Worm (Caenorhabditis elegans) whole organism, L4 larva: ENCODE data around the gene F17E9.4.
A peak's percentile ranks its signal among the peaks of the same experiment; 100 is the strongest.

Experiments
- D1046.2 ChIP-seq: fragments of 200-800 bp; sonication (Bioruptor generic); IDR thresholded peaks from 2 replicates; pipeline ENCODE4 v1.3.6; 2022; ENCODE audit warnings: missing genetic modification characterization, missing compliant biosample characterization
- F10B5.3 ChIP-seq: sonication (generic microtip); optimal IDR thresholded peaks from 2 replicates; lab custom pipeline; 2016; ENCODE audit warnings: mild to moderate bottlenecking, missing genetic modification characterization, missing compliant biosample characterization
- T26A8.4 ChIP-seq: fragments of 200-800 bp; sonication (Bioruptor generic); IDR thresholded peaks from 2 replicates; pipeline ENCODE4 v1.3.6; 2022; ENCODE audit warnings: missing genetic modification characterization, missing compliant biosample characterization
- Y5F2A.4 ChIP-seq: fragments of 200-800 bp; sonication (Bioruptor generic); optimal IDR thresholded peaks from 2 replicates; lab custom pipeline; 2018; ENCODE audit warnings: mild to moderate bottlenecking, missing genetic modification characterization, missing compliant biosample characterization
- Y75B8A.6 ChIP-seq: fragments of 200-800 bp; sonication (Bioruptor generic); IDR thresholded peaks from 2 replicates; pipeline ENCODE4 v1.3.6; 2022; ENCODE audit warnings: missing genetic modification reagents, missing genetic modification characterization, missing compliant biosample characterization
- ZK337.2 ChIP-seq: fragments of 200-800 bp; sonication (Bioruptor generic); IDR thresholded peaks from 2 replicates; pipeline ENCODE4 v1.3.6; 2022; ENCODE audit warnings: missing genetic modification reagents, missing genetic modification characterization, missing compliant biosample characterization
- aha-1 ChIP-seq: fragments of 150-350 bp; peaks from one replicate; lab custom pipeline; 2014; ENCODE audit warnings: missing biosample characterization, missing genetic modification characterization
- aly-2 ChIP-seq: sonication (generic microtip); optimal IDR thresholded peaks from 2 replicates; lab custom pipeline; 2018; ENCODE audit warnings: missing biosample characterization, missing genetic modification characterization
- ceh-62 ChIP-seq: sonication (generic microtip); optimal IDR thresholded peaks from 2 replicates; lab custom pipeline; 2017; ENCODE audit warnings: missing biosample characterization, missing genetic modification characterization
- daf-19 ChIP-seq: fragments of 200-800 bp; sonication (Bioruptor generic); conservative IDR thresholded peaks from 2 replicates; pipeline ENCODE4 v1.3.6; 2022; ENCODE audit warnings: missing genetic modification characterization, missing compliant biosample characterization
- daf-8 ChIP-seq: fragments of 200-800 bp; sonication (Bioruptor generic); IDR thresholded peaks from 2 replicates; pipeline ENCODE4 v1.3.6; 2022; ENCODE audit warnings: missing genetic modification characterization, missing compliant biosample characterization
- dmd-8 ChIP-seq: fragments of 200-800 bp; sonication (Bioruptor generic); IDR thresholded peaks from 2 replicates; pipeline ENCODE4 v1.3.6; 2022; ENCODE audit warnings: missing genetic modification characterization, missing compliant biosample characterization
- dmd-9 ChIP-seq: fragments of 200-800 bp; sonication (Bioruptor generic); IDR thresholded peaks from 2 replicates; pipeline ENCODE4 v1.3.6; 2022; ENCODE audit warnings: missing genetic modification reagents, missing genetic modification characterization, missing compliant biosample characterization
- dpl-1 ChIP-seq: fragments of 150-350 bp; optimal IDR thresholded peaks from 2 replicates; lab custom pipeline; 2014; ENCODE audit warnings: missing biosample characterization, missing genetic modification reagents, missing genetic modification characterization
- duxl-1 ChIP-seq: sonication (generic microtip); optimal IDR thresholded peaks from 2 replicates; lab custom pipeline; 2016; ENCODE audit warnings: mild to moderate bottlenecking, missing genetic modification characterization, moderate library complexity, missing compliant biosample characterization; ENCODE audit not compliant: poor library complexity
- fkh-10 ChIP-seq: fragments of 150-350 bp; optimal IDR thresholded peaks from 2 replicates; lab custom pipeline; 2014; ENCODE audit warnings: missing biosample characterization, missing genetic modification reagents, missing genetic modification characterization
- hif-1 ChIP-seq, 2 experiments: sonication (generic microtip); optimal IDR thresholded peaks; 2 replicates each; lab custom pipeline; 2016 to 2017; ENCODE audit warnings: missing compliant biosample characterization in 2 of 2, missing genetic modification characterization in 2 of 2, missing genetic modification reagents in 2 of 2, missing genotype in 2 of 2, mild to moderate bottlenecking in 1 of 2
- hlh-30 ChIP-seq: sonication (generic microtip); optimal IDR thresholded peaks from 2 replicates; lab custom pipeline; 2017; ENCODE audit warnings: antibody characterized with exemption, mild to moderate bottlenecking, missing genetic modification characterization, missing compliant biosample characterization; ENCODE audit not compliant: insufficient read depth
- lin-29 ChIP-seq: fragments of 200-800 bp; sonication (Bioruptor generic); IDR thresholded peaks from 2 replicates; pipeline ENCODE4 v1.3.6; 2022; ENCODE audit warnings: missing genetic modification reagents, missing genetic modification characterization, missing compliant biosample characterization
- lin-38 ChIP-seq: fragments of 200-800 bp; sonication (Bioruptor generic); IDR thresholded peaks from 2 replicates; pipeline ENCODE4 v1.3.6; 2022; ENCODE audit warnings: missing genetic modification reagents, missing genetic modification characterization, missing compliant biosample characterization
- lir-3 ChIP-seq: sonication (generic microtip); optimal IDR thresholded peaks from 2 replicates; lab custom pipeline; 2016; ENCODE audit warnings: mild to moderate bottlenecking, missing genetic modification characterization, missing compliant biosample characterization
- madf-5 ChIP-seq, 2 experiments: fragments of 200-800 bp; sonication (Bioruptor generic); IDR thresholded peaks; 2 replicates each; pipeline ENCODE4 v1.3.6; 2022; ENCODE audit warnings: missing compliant biosample characterization in 2 of 2, missing genetic modification characterization in 2 of 2
- mdt-29 ChIP-seq: fragments of 200-800 bp; sonication (Bioruptor generic); IDR thresholded peaks from 2 replicates; pipeline ENCODE4 v1.3.6; 2022; ENCODE audit warnings: missing genetic modification reagents, missing genetic modification characterization, missing compliant biosample characterization
- mep-1 ChIP-seq: fragments of 150-350 bp; sonication (generic microtip); optimal IDR thresholded peaks from 3 replicates; lab custom pipeline; 2014; ENCODE audit warnings: missing biosample characterization, missing genetic modification characterization
- mxl-2 ChIP-seq: fragments of 200-800 bp; sonication (Bioruptor generic); conservative IDR thresholded peaks from 2 replicates; pipeline ENCODE4 v1.3.6; 2022; ENCODE audit warnings: missing genetic modification reagents, missing genetic modification characterization, missing compliant biosample characterization
- nhr-111 ChIP-seq: fragments of 200-800 bp; sonication (Bioruptor generic); optimal IDR thresholded peaks from 2 replicates; lab custom pipeline; 2018; ENCODE audit warnings: mild to moderate bottlenecking, missing genetic modification characterization, missing compliant biosample characterization
- nhr-28 ChIP-seq: fragments of 150-350 bp; optimal IDR thresholded peaks from 2 replicates; lab custom pipeline; 2014; ENCODE audit warnings: missing biosample characterization, missing genetic modification characterization
- nhr-48 ChIP-seq: sonication (generic microtip); optimal IDR thresholded peaks from 2 replicates; lab custom pipeline; 2016; ENCODE audit warnings: mild to moderate bottlenecking, missing genetic modification characterization, missing compliant biosample characterization
- nhr-6 ChIP-seq: fragments of 150-350 bp; optimal IDR thresholded peaks from 2 replicates; lab custom pipeline; 2014; ENCODE audit warnings: missing biosample characterization, missing genetic modification characterization
- nhr-76 ChIP-seq: fragments of 150-350 bp; optimal IDR thresholded peaks from 2 replicates; lab custom pipeline; 2014; ENCODE audit warnings: missing biosample characterization, missing genetic modification characterization
- nhr-77 ChIP-seq: fragments of 150-350 bp; optimal IDR thresholded peaks from 2 replicates; lab custom pipeline; 2014; ENCODE audit warnings: missing biosample characterization, missing genetic modification characterization
- pha-4 ChIP-seq, 2 experiments: fragments of 150-350 bp in 1 of 2; fragments of 200-800 bp in 1 of 2; sonication (Bioruptor generic) in 1 of 2; IDR thresholded peaks in 1 of 2; optimal IDR thresholded peaks in 1 of 2; 2 replicates each; pipeline versions ENCODE4 v1.3.6 to Lab custom; 2014 to 2022; ENCODE audit warnings: missing genetic modification characterization in 2 of 2, missing genetic modification reagents in 2 of 2, missing biosample characterization in 1 of 2, missing compliant biosample characterization in 1 of 2
- php-3 ChIP-seq: fragments of 200-800 bp; sonication (Bioruptor generic); IDR thresholded peaks from 2 replicates; pipeline ENCODE4 v1.3.6; 2022; ENCODE audit warnings: missing genetic modification reagents, missing genetic modification characterization, missing compliant biosample characterization
- set-16 ChIP-seq: fragments of 200-800 bp; sonication (Bioruptor generic); IDR thresholded peaks from 2 replicates; pipeline ENCODE4 v1.3.6; 2022; ENCODE audit warnings: missing genetic modification reagents, missing genetic modification characterization, missing compliant biosample characterization
- tag-97 ChIP-seq: fragments of 200-800 bp; sonication (Bioruptor generic); IDR thresholded peaks from 2 replicates; pipeline ENCODE4 v1.3.6; 2022; ENCODE audit warnings: missing genetic modification characterization, missing compliant biosample characterization
- tra-1 ChIP-seq: fragments of 200-800 bp; sonication (Bioruptor generic); IDR thresholded peaks from 2 replicates; pipeline ENCODE4 v1.3.6; 2022; ENCODE audit warnings: missing genetic modification reagents, missing genetic modification characterization, missing compliant biosample characterization
- unc-62 ChIP-seq, 3 experiments: fragments of 150-350 bp in 1 of 3; sonication (generic microtip); optimal IDR thresholded peaks in 2 of 3; peaks in 1 of 3; 1 replicate in 1 of 3; 2 replicates in 2 of 3; lab custom pipeline; 2014 to 2017; ENCODE audit warnings: missing biosample characterization in 3 of 3, missing genetic modification characterization in 3 of 3, missing genetic modification reagents in 3 of 3, missing genotype in 1 of 3
- vab-7 ChIP-seq: fragments of 200-800 bp; sonication (Bioruptor generic); IDR thresholded peaks from 2 replicates; pipeline ENCODE4 v1.3.6; 2022; ENCODE audit warnings: missing genetic modification reagents, missing genetic modification characterization, missing compliant biosample characterization
- zag-1 ChIP-seq: fragments of 150-350 bp; optimal IDR thresholded peaks from 2 replicates; lab custom pipeline; 2014; ENCODE audit warnings: missing biosample characterization, missing genetic modification characterization
- zfp-2 ChIP-seq: sonication (generic microtip); optimal IDR thresholded peaks from 2 replicates; lab custom pipeline; 2016; ENCODE audit warnings: mild to moderate bottlenecking, missing genetic modification characterization, missing compliant biosample characterization
- zfp-3 ChIP-seq: fragments of 200-800 bp; sonication (Bioruptor generic); conservative IDR thresholded peaks from 2 replicates; pipeline ENCODE4 v1.3.6; 2022; ENCODE audit warnings: missing genetic modification reagents, missing genetic modification characterization, missing compliant biosample characterization
- zip-11 ChIP-seq: fragments of 200-800 bp; sonication (Bioruptor generic); IDR thresholded peaks from 2 replicates; pipeline ENCODE4 v1.3.6; 2022; ENCODE audit warnings: missing genetic modification characterization, missing compliant biosample characterization
- zip-2 ChIP-seq: fragments of 150-350 bp; optimal IDR thresholded peaks from 2 replicates; lab custom pipeline; 2014; ENCODE audit warnings: missing biosample characterization, missing genetic modification characterization

Gene F17E9.4

DNA sequence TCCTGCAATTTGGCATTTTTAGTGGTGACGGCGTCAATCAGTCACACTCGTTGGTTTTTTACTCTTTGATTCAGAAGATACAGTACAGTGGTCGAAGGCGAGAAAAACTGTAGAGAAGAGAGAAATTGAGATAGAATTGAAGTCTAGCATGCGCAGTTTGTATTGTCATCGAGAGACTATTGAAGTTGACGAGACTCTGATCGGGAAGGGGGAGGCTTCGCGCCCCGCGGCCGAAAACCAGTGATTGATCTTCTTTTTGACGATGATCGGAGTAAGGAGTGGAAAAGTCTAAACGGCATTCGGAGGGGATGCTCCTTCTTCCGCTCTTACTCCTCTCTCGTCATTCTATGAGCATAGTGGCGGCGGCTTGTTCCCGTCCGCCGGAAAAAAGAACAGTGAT, 46.2 kb upstream of the F17E9.4 start (continued):
- TF ChIP-seq set-16 (no peak), dmd-8 (GFP tag; lab: Robert Waterston, UW) (no peak), ZK337.2 (GFP tag; lab: Robert Waterston, UW) (no peak), duxl-1 (tag; lab: Kevin White, UChicago) (no peak), tra-1 (GFP tag; lab: Robert Waterston, UW) (no peak), Y75B8A.6 (GFP tag; lab: Robert Waterston, UW) (no peak), nhr-111 (GFP tag; lab: Kevin White, UChicago) (no peak), hif-1 (tag; optimal IDR thresholded peaks at IDR 0.05; lab: Kevin White, UChicago) (no peak), zfp-3 (no peak), nhr-77 (tag; lab: Kevin White, UChicago) (no peak), lir-3 (no peak), mxl-2 (GFP tag; lab: Robert Waterston, UW) (no peak), daf-8 (GFP tag; lab: Robert Waterston, UW) (no peak), madf-5 (GFP tag; IDR thresholded peaks at IDR 0.05; lab: Robert Waterston, UW) (no peak), pha-4 (GFP tag; IDR thresholded peaks at IDR 0.05; lab: Robert Waterston, UW) (no peak), pha-4 (tag; optimal IDR thresholded peaks at IDR 0.05; lab: Kevin White, UChicago) (no peak), php-3 (GFP tag; lab: Robert Waterston, UW) (no peak), zip-11 (GFP tag; lab: Robert Waterston, UW) (no peak), unc-62 (GFP tag; optimal IDR thresholded peaks at IDR 0.05 in 1 of 2; lab: Kevin White, UChicago) (peak in 1 of 2 experiments; percentile 88), unc-62 (tag; optimal IDR thresholded peaks at IDR 0.05; lab: Kevin White, UChicago) (no peak), lin-29 (GFP tag; lab: Robert Waterston, UW) (no peak), dpl-1 (GFP tag; lab: Kevin White, UChicago) (no peak), mdt-29 (GFP tag; lab: Robert Waterston, UW) (no peak), dmd-9 (no peak), T26A8.4 (GFP tag; lab: Robert Waterston, UW) (no peak), D1046.2 (GFP tag; lab: Robert Waterston, UW) (no peak), aha-1 (no peak), nhr-28 (tag; lab: Kevin White, UChicago) (peak; percentile 93), ceh-62 (tag; lab: Kevin White, UChicago) (no peak), nhr-6 (no peak), daf-19 (GFP tag; lab: Robert Waterston, UW) (no peak), F10B5.3 (tag; lab: Kevin White, UChicago) (no peak), vab-7 (no peak), hlh-30 (tag; lab: Kevin White, UChicago) (no peak)

DNA sequence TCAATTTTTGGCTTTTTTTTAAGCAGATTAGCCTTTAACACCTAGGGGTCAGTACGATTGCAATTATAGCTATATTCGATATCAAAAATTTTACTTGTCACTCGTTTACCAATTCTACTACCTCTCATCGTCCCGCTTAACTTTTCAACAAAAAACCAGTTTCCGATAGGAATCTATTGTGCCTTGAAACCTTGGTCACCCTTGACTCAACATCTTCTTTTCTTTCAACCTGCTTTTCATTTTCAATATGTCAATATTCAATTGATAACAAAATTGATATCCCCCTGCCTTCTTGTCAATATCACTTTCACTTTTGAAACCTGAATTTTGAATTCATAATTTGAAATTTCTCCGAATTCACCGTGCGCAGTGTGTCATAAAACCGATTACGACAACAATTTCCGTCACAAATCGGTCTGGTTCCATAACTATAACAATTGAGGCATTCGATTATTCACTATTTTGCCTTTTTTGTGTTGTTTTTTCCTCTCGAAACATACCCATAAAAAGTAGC, 45.5 kb upstream of the F17E9.4 start:
- TF ChIP-seq zag-1 (tag; lab: Kevin White, UChicago): no peak
- no peak for TF ChIP-seq zfp-2 (tag; lab: Kevin White, UChicago)
- no peak for TF ChIP-seq mxl-2 (GFP tag; lab: Robert Waterston, UW)
- TF ChIP-seq zip-2 (tag; lab: Kevin White, UChicago): no peak
- TF ChIP-seq mep-1 (tag; lab: Kevin White, UChicago): no peak
- TF ChIP-seq unc-62 (GFP tag; optimal IDR thresholded peaks at IDR 0.05 in 1 of 2; lab: Kevin White, UChicago): peak in 1 of 2 experiments; percentile 20
- no peak for TF ChIP-seq unc-62 (tag; optimal IDR thresholded peaks at IDR 0.05; lab: Kevin White, UChicago)
- no peak for TF ChIP-seq fkh-10 (GFP tag; lab: Kevin White, UChicago)

DNA sequence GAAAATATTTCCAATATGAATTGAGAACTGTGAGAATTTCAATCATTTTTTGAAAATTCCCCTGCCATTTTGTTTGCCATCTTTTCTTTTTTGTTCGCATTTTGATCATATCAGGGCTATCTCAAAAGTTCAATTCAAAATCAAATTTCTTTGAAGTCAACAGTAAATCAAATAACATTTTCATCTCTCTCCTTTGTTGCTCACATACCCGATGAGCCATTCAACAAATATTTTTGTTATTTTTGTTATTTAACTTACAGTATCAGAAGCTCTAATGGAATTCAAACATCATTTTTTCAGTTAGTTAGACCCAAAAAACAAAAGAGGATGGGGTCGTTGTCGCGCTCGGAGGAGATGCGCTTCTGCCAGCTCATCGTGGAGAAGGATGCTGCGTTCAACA, 44.5 kb upstream of the F17E9.4 start, which contains the start of gene vha-5:
Gene vha-5, plus strand, starts transcription at position 301 of the 400 bp plus-strand sequence.
- TF ChIP-seq nhr-76 (no peak), zip-2 (tag; lab: Kevin White, UChicago) (no peak), nhr-48 (no peak), Y5F2A.4 (GFP tag; lab: Kevin White, UChicago) (no peak), lin-38 (no peak), tag-97 (no peak), zfp-3 (no peak), aly-2 (no peak)
